Fruit fly (Drosophila melanogaster) whole organism, embryonic: ENCODE measurements around the gene Hs2st.

Source experiments
- Antp ChIP-seq: fragments of 200-800 bp; sonication (Bioruptor generic); optimal IDR thresholded peaks from 3 replicates; lab custom pipeline; 2016; ENCODE audit warnings: missing biosample characterization, missing genetic modification characterization
- CG11504 ChIP-seq: fragments of 200-800 bp; sonication (Bioruptor generic); optimal IDR thresholded peaks from 3 replicates; lab custom pipeline; 2019; ENCODE audit warnings: missing biosample characterization, mild to moderate bottlenecking, missing genetic modification characterization, moderate library complexity
- CG12155 ChIP-seq: fragments of 200-800 bp; sonication (Bioruptor generic); optimal IDR thresholded peaks from 3 replicates; lab custom pipeline; 2016; ENCODE audit warnings: missing biosample characterization, missing genetic modification characterization
- CG12219 ChIP-seq: fragments of 200-800 bp; sonication (Bioruptor generic); optimal IDR thresholded peaks from 3 replicates; lab custom pipeline; 2018; ENCODE audit warnings: missing biosample characterization, mild to moderate bottlenecking, missing genetic modification characterization
- CG12236 ChIP-seq: fragments of 200-800 bp; sonication (Bioruptor generic); optimal IDR thresholded peaks from 2 replicates; lab custom pipeline; 2016; ENCODE audit warnings: missing biosample characterization, missing genetic modification characterization
- CG13123 ChIP-seq: fragments of 200-800 bp; sonication (Bioruptor generic); optimal IDR thresholded peaks from 2 replicates; lab custom pipeline; 2016; ENCODE audit warnings: missing biosample characterization, missing genetic modification characterization
- CG14710 ChIP-seq: fragments of 200-800 bp; sonication (Bioruptor generic); optimal IDR thresholded peaks from 3 replicates; lab custom pipeline; 2019; ENCODE audit warnings: missing biosample characterization, mild to moderate bottlenecking, missing genetic modification characterization, moderate library complexity
- CG15479 ChIP-seq: fragments of 200-800 bp; sonication (Bioruptor generic); optimal IDR thresholded peaks from 3 replicates; lab custom pipeline; 2019; ENCODE audit warnings: missing biosample characterization, mild to moderate bottlenecking, missing genetic modification characterization, moderate library complexity
- CG17568 ChIP-seq: fragments of 200-800 bp; sonication (Bioruptor generic); optimal IDR thresholded peaks from 2 replicates; lab custom pipeline; 2018; ENCODE audit warnings: missing biosample characterization, mild to moderate bottlenecking, missing genetic modification characterization, moderate library complexity
- CG17802 ChIP-seq: fragments of 200-800 bp; sonication (Bioruptor generic); optimal IDR thresholded peaks from 2 replicates; lab custom pipeline; 2018; ENCODE audit warnings: missing biosample characterization, mild to moderate bottlenecking, missing genetic modification characterization, moderate library complexity
- CG2712 ChIP-seq: fragments of 200-800 bp; optimal IDR thresholded peaks from 3 replicates; lab custom pipeline; 2019; ENCODE audit warnings: missing biosample characterization, mild to moderate bottlenecking, missing genetic modification characterization, moderate library complexity
- CG30403 ChIP-seq: fragments of 200-800 bp; sonication (Bioruptor generic); optimal IDR thresholded peaks from 3 replicates; lab custom pipeline; 2016; ENCODE audit warnings: missing biosample characterization, missing genetic modification characterization
- CG3065 ChIP-seq: fragments of 200-800 bp; sonication (Bioruptor generic); optimal IDR thresholded peaks from 2 replicates; lab custom pipeline; 2016; ENCODE audit warnings: missing biosample characterization, missing genetic modification characterization
- CG31441 ChIP-seq: fragments of 200-800 bp; sonication (Bioruptor generic); IDR thresholded peaks from 2 replicates; pipeline ENCODE4 v1.3.6; 2022; ENCODE audit warnings: missing biosample characterization, missing genetic modification characterization
- CG34224 ChIP-seq: fragments of 200-800 bp; sonication (Bioruptor generic); IDR thresholded peaks from 3 replicates; pipeline ENCODE4 v1.3.6; 2022; ENCODE audit warnings: missing biosample characterization, missing genetic modification characterization; ENCODE audit not compliant: partially characterized antibody
- CG4360 ChIP-seq: fragments of 200-800 bp; sonication (Bioruptor generic); IDR thresholded peaks from 2 replicates; pipeline ENCODE4 v1.3.6; 2022; ENCODE audit warnings: missing biosample characterization, missing genetic modification characterization
- CG4424 ChIP-seq: fragments of 200-800 bp; sonication (Bioruptor generic); optimal IDR thresholded peaks from 3 replicates; lab custom pipeline; 2016; ENCODE audit warnings: missing biosample characterization, missing genetic modification characterization
- CG5180 ChIP-seq: fragments of 200-800 bp; sonication (Bioruptor generic); optimal IDR thresholded peaks from 3 replicates; lab custom pipeline; 2017; ENCODE audit warnings: missing biosample characterization, missing genetic modification characterization, mild to moderate bottlenecking, moderate library complexity, missing genetic modification reagents
- CG7372 ChIP-seq: fragments of 200-800 bp; sonication (Bioruptor generic); IDR thresholded peaks from 2 replicates; pipeline ENCODE4 v1.3.6; 2022; ENCODE audit warnings: missing biosample characterization, missing genetic modification characterization
- CG7745 ChIP-seq: fragments of 200-800 bp; sonication (Bioruptor generic); optimal IDR thresholded peaks from 2 replicates; lab custom pipeline; 2018; ENCODE audit warnings: missing biosample characterization, mild to moderate bottlenecking, missing genetic modification characterization, moderate library complexity
- CG7786 ChIP-seq: fragments of 200-800 bp; sonication (Bioruptor generic); optimal IDR thresholded peaks from 2 replicates; lab custom pipeline; 2016; ENCODE audit warnings: missing biosample characterization, missing genetic modification characterization
- CG8944 ChIP-seq: fragments of 200-800 bp; sonication (Bioruptor generic); optimal IDR thresholded peaks from 3 replicates; lab custom pipeline; 2016; ENCODE audit warnings: missing biosample characterization, missing genetic modification characterization
- CG9437 ChIP-seq: fragments of 200-800 bp; sonication (Bioruptor generic); optimal IDR thresholded peaks from 2 replicates; lab custom pipeline; 2018; ENCODE audit warnings: missing biosample characterization, mild to moderate bottlenecking, missing genetic modification characterization
- CHES-1-like ChIP-seq: fragments of 200-800 bp; sonication (Bioruptor generic); optimal IDR thresholded peaks from 2 replicates; lab custom pipeline; 2016; ENCODE audit warnings: missing biosample characterization, missing genetic modification characterization
- D ChIP-seq, 2 experiments: fragments of 200-800 bp in 1 of 2; fragments of >200 bp in 1 of 2; sonication (Bioruptor generic) in 1 of 2; optimal IDR thresholded peaks; 2 replicates in 1 of 2; 3 replicates in 1 of 2; lab custom pipeline; 2017; ENCODE audit warnings: mild to moderate bottlenecking in 1 of 2, missing biosample characterization in 1 of 2, missing genetic modification characterization in 1 of 2, missing genetic modification reagents in 1 of 2
- D19A ChIP-seq: fragments of 200-800 bp; optimal IDR thresholded peaks from 3 replicates; lab custom pipeline; 2019; ENCODE audit warnings: missing biosample characterization, mild to moderate bottlenecking, missing genetic modification characterization, moderate library complexity
- Dbx ChIP-seq: fragments of 200-800 bp; sonication (Bioruptor generic); IDR thresholded peaks from 3 replicates; pipeline ENCODE4 v1.3.6; 2022; ENCODE audit warnings: missing biosample characterization, missing genetic modification characterization
- E2f1 ChIP-seq: fragments of 200-800 bp; sonication (Bioruptor generic); IDR thresholded peaks from 2 replicates; pipeline ENCODE4 v1.3.6; 2022; ENCODE audit warnings: missing biosample characterization, missing genetic modification characterization
- HmgZ ChIP-seq: fragments of 200-800 bp; sonication (Bioruptor generic); optimal IDR thresholded peaks from 2 replicates; lab custom pipeline; 2018; ENCODE audit warnings: missing biosample characterization, mild to moderate bottlenecking, missing genetic modification characterization
- Opbp ChIP-seq: fragments of 200-800 bp; sonication (Bioruptor generic); IDR thresholded peaks from 3 replicates; pipeline ENCODE4 v1.3.6; 2022; ENCODE audit warnings: missing biosample characterization, missing genetic modification characterization; ENCODE audit not compliant: partially characterized antibody
- Sox100B ChIP-seq: fragments of 200-800 bp; sonication (Bioruptor generic); optimal IDR thresholded peaks from 3 replicates; lab custom pipeline; 2018; ENCODE audit warnings: missing biosample characterization, mild to moderate bottlenecking, missing genetic modification characterization
- Tbp ChIP-seq: fragments of >200 bp; optimal IDR thresholded peaks from 2 replicates; lab custom pipeline; 2018; ENCODE audit warnings: missing biosample characterization, missing genetic modification characterization
- aop ChIP-seq: fragments of 200-800 bp; sonication (Bioruptor generic); IDR thresholded peaks from 2 replicates; pipeline ENCODE4 v1.3.6; 2022; ENCODE audit warnings: missing biosample characterization, missing genetic modification characterization
- ap ChIP-seq: fragments of 200-800 bp; sonication (Bioruptor generic); IDR thresholded peaks from 2 replicates; pipeline ENCODE4 v1.3.6; 2022; ENCODE audit warnings: missing biosample characterization, missing genetic modification characterization
- disco-r ChIP-seq: fragments of 200-800 bp; sonication (Bioruptor generic); optimal IDR thresholded peaks from 2 replicates; lab custom pipeline; 2016; ENCODE audit warnings: missing biosample characterization, missing genetic modification characterization
- eyg ChIP-seq: fragments of 200-800 bp; sonication (Bioruptor generic); optimal IDR thresholded peaks from 3 replicates; lab custom pipeline; 2016; ENCODE audit warnings: missing biosample characterization, missing genetic modification characterization
- gcm2 ChIP-seq: fragments of 200-800 bp; sonication (Bioruptor generic); optimal IDR thresholded peaks from 2 replicates; lab custom pipeline; 2016; ENCODE audit warnings: missing biosample characterization, missing genetic modification characterization
- grn ChIP-seq: fragments of 200-800 bp; sonication (Bioruptor generic); optimal IDR thresholded peaks from 3 replicates; lab custom pipeline; 2017; ENCODE audit warnings: missing biosample characterization, missing genetic modification characterization
- hkb ChIP-seq, 2 experiments: fragments of 200-800 bp in 1 of 2; fragments of >200 bp in 1 of 2; sonication (Bioruptor generic) in 1 of 2; IDR thresholded peaks in 1 of 2; optimal IDR thresholded peaks in 1 of 2; 2 replicates each; pipeline versions ENCODE4 v1.3.6 to Lab custom; 2017 to 2022; ENCODE audit warnings: missing biosample characterization in 1 of 2, missing genetic modification characterization in 1 of 2
- jigr1 ChIP-seq: fragments of 200-800 bp; sonication (Bioruptor generic); IDR thresholded peaks from 3 replicates; pipeline ENCODE4 v1.3.6; 2022; ENCODE audit warnings: missing biosample characterization, missing genetic modification characterization
- jing ChIP-seq: fragments of 200-800 bp; sonication (Bioruptor generic); optimal IDR thresholded peaks from 2 replicates; lab custom pipeline; 2018; ENCODE audit warnings: missing biosample characterization, mild to moderate bottlenecking, missing genetic modification characterization
- kah ChIP-seq: fragments of 200-800 bp; sonication (Bioruptor generic); optimal IDR thresholded peaks from 2 replicates; lab custom pipeline; 2018; ENCODE audit warnings: missing biosample characterization, mild to moderate bottlenecking, missing genetic modification characterization
- lilli ChIP-seq: fragments of 200-800 bp; sonication (Bioruptor generic); optimal IDR thresholded peaks from 3 replicates; lab custom pipeline; 2016; ENCODE audit warnings: missing biosample characterization, missing genetic modification characterization
- nom ChIP-seq: fragments of 200-800 bp; sonication (Bioruptor generic); optimal IDR thresholded peaks from 2 replicates; lab custom pipeline; 2017; ENCODE audit warnings: missing biosample characterization, missing genetic modification characterization, mild to moderate bottlenecking, moderate library complexity, missing genetic modification reagents
- ranshi ChIP-seq: fragments of 200-800 bp; sonication (Bioruptor generic); IDR thresholded peaks from 2 replicates; pipeline ENCODE4 v1.3.6; 2022; ENCODE audit warnings: missing biosample characterization, missing genetic modification characterization
- shn ChIP-seq: fragments of 200-800 bp; sonication (Bioruptor generic); optimal IDR thresholded peaks from 3 replicates; lab custom pipeline; 2016; ENCODE audit warnings: missing biosample characterization, missing genetic modification characterization
- slp2 ChIP-seq: fragments of 200-800 bp; sonication (Bioruptor generic); optimal IDR thresholded peaks from 2 replicates; lab custom pipeline; 2016; ENCODE audit warnings: missing biosample characterization, missing genetic modification characterization
- sug ChIP-seq: fragments of 200-800 bp; optimal IDR thresholded peaks from 2 replicates; lab custom pipeline; 2019; ENCODE audit warnings: missing biosample characterization, mild to moderate bottlenecking, missing genetic modification characterization, moderate library complexity
- tna ChIP-seq: fragments of 200-800 bp; sonication (Bioruptor generic); IDR thresholded peaks from 2 replicates; pipeline ENCODE4 v1.3.6; 2022; ENCODE audit warnings: missing biosample characterization, missing genetic modification characterization; ENCODE audit not compliant: partially characterized antibody

Gene Hs2st

DNA sequence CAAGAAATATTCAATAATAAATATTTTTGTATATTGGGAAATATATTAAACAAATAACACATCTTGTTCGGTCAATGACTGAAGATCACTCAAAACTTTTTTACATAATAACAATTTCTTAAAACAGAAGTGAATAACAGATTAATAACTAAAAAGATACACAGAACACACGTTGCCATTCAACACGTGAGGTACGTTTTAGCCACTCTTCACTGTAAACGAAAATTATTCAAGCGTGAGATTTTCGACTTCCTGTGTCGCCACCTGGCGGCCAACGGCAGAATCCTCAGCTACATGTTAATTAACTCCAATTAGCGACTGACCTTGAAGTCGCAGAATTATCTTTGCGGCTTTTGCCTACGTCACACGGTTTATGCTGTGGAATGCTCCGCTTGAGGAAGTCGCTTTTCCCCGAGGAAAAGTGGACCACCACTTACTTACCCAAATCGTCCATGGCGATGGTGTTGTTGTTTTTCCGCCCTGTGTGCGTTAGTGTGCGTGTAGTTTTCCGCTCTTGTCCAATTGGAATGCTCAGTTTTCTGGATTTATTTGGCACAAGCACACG is 18.7 kb downstream of the Hs2st start (continued):
- TF ChIP-seq Tbp (GFP tag; lab: Kevin White, UChicago) (no peak), ap (GFP tag; lab: Robert Waterston, UW) (peak; percentile 46; the same call in 1 of the 2 replicates), D (optimal IDR thresholded peaks at IDR 0.05; lab: Kevin White, UChicago) (no peak), D (GFP tag; optimal IDR thresholded peaks at IDR 0.05; lab: Kevin White, UChicago) (peak; percentile 68), CG17568 (peak; percentile 59), HmgZ (tag; lab: Kevin White, UChicago) (no peak), CG4424 (peak; percentile 74), E2f1 (peak; percentile 69), CG7745 (peak; percentile 95), Sox100B (GFP tag; lab: Kevin White, UChicago) (peak; percentile 55), CG15479 (GFP tag; lab: Kevin White, UChicago) (no peak), CG7372 (GFP tag; lab: Robert Waterston, UW) (peak; percentile 30; the same call in 1 of the 2 replicates), CG8944 (GFP tag; lab: Kevin White, UChicago) (no peak), CG17802 (tag; lab: Kevin White, UChicago) (peak; percentile 36), D19A (tag; lab: Kevin White, UChicago) (peak; percentile 66), CG7786 (GFP tag; lab: Kevin White, UChicago) (peak; percentile 24), hkb (optimal IDR thresholded peaks at IDR 0.05; lab: Kevin White, UChicago) (no peak), hkb (GFP tag; IDR thresholded peaks at IDR 0.05; lab: Robert Waterston, UW) (peak; percentile 63), CG12236 (GFP tag; lab: Kevin White, UChicago) (no peak), CG12219 (GFP tag; lab: Kevin White, UChicago) (peak; percentile 47), jigr1 (GFP tag; lab: Robert Waterston, UW) (no peak), kah (GFP tag; lab: Kevin White, UChicago) (peak; percentile 35), CG31441 (peak; percentile 74), eyg (GFP tag; lab: Kevin White, UChicago) (no peak), lilli (GFP tag; lab: Kevin White, UChicago) (peak; percentile 78), CG3065 (GFP tag; lab: Kevin White, UChicago) (no peak), CG14710 (peak; percentile 49), slp2 (GFP tag; lab: Kevin White, UChicago) (peak; percentile 47), aop (GFP tag; lab: Robert Waterston, UW) (0 out of 2 replicates have a peak, but pooled peaks have one; percentile 35), sug (tag; lab: Kevin White, UChicago) (peak; percentile 48), Antp (peak; percentile 64), CG5180 (GFP tag; lab: Kevin White, UChicago) (peak; percentile 44), shn (peak; percentile 42), jing (GFP tag; lab: Kevin White, UChicago) (peak; percentile 9), CG12155 (GFP tag; lab: Kevin White, UChicago) (peak; percentile 44), CG4360 (GFP tag; lab: Robert Waterston, UW) (peak; percentile 80), CG13123 (GFP tag; lab: Kevin White, UChicago) (no peak), grn (peak; percentile 68), CG2712 (tag; lab: Kevin White, UChicago) (peak; percentile 82), ranshi (GFP tag; lab: Robert Waterston, UW) (peak; percentile 73), Opbp (no peak), disco-r (no peak), CG34224 (no peak), nom (GFP tag; lab: Kevin White, UChicago) (no peak), CG30403 (GFP tag; lab: Kevin White, UChicago) (peak; percentile 83), gcm2 (GFP tag; lab: Kevin White, UChicago) (peak; percentile 37), CG11504 (tag; lab: Kevin White, UChicago) (peak; percentile 82), CG9437 (peak; percentile 44), CHES-1-like (GFP tag; lab: Kevin White, UChicago) (peak; percentile 29), tna (GFP tag; lab: Robert Waterston, UW) (no peak), Dbx (GFP tag; lab: Robert Waterston, UW) (peak; percentile 43; the same call in 2 of the 3 replicates)
